Fruit fly (Drosophila melanogaster): ENCODE measurements around the gene CG42655.

CG42655 gene

DNA sequence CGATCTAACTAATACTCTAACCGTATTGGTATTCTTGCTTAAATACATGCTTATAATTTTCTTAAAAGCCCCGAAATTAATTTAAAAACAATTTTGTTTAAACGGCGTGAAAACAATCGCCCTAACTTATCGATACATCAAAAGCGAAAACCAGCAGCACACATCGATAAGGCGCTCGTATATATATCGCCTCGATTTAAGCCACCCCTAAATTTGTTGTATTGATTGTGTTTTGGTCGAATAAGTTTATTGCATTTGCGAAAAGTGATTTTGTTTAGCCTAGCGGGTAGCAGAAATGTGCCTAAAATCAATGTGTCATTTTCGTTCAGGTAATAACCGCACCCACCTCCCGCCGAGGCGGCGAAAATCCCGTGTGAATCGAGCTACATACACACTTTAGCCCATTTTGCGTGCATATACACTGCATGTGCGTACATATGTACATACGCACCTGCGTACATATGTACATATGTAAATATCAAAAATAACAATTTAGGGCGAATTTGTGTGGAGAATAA, 38.3 kb upstream of the CG42655 start, which contains the start of the genes CG7646 and Nca (continued):
- peak; percentile 50 for TF ChIP-seq nerfin-1 (tag; optimal IDR thresholded peaks at IDR 0.05)
- no peak for TF ChIP-seq CG9437 (GFP tag; optimal IDR thresholded peaks at IDR 0.05)
- no peak for TF ChIP-seq Ravus (GFP tag; IDR thresholded peaks at IDR 0.05)
- TF ChIP-seq HHEX (GFP tag; optimal IDR thresholded peaks at IDR 0.05) = no peak
- peak; percentile 82 for TF ChIP-seq CG3995 (GFP tag; optimal IDR thresholded peaks at IDR 0.05)
- no peak for TF ChIP-seq wdn (GFP tag; IDR thresholded peaks at IDR 0.05)
- peak; percentile 89 for TF ChIP-seq mld (GFP tag; IDR thresholded peaks at IDR 0.05; ENCODE audit: partially characterized antibody)
- no peak for TF ChIP-seq CG18262 (tag; optimal IDR thresholded peaks at IDR 0.05)
- peak; percentile 87 for TF ChIP-seq CG34224 (GFP tag; IDR thresholded peaks at IDR 0.05; ENCODE audit: partially characterized antibody)
- TF ChIP-seq lov (optimal IDR thresholded peaks at IDR 0.05) = no peak
- no peak for TF ChIP-seq lov (GFP tag; IDR thresholded peaks at IDR 0.05)
- peak; percentile 80 for TF ChIP-seq kni (GFP tag; optimal IDR thresholded peaks at IDR 0.05)
- TF ChIP-seq CG32767 (GFP tag; IDR thresholded peaks at IDR 0.05) = peak; percentile 78
- TF ChIP-seq sna (GFP tag; IDR thresholded peaks at IDR 0.05; ENCODE audit: partially characterized antibody) = peak; percentile 85
- TF ChIP-seq repo (GFP tag; optimal IDR thresholded peaks at IDR 0.05) = no peak
- peak in 1 of 2 experiments; percentile 91 for TF ChIP-seq insv (GFP tag; optimal IDR thresholded peaks at IDR 0.05)
- TF ChIP-seq Myb (GFP tag; optimal IDR thresholded peaks at IDR 0.05) = peak; percentile 92
- no peak for TF ChIP-seq cato (GFP tag; optimal IDR thresholded peaks at IDR 0.05; ENCODE audit: borderline replicate concordance)
- peak; percentile 20 for TF ChIP-seq CG17829 (tag; optimal IDR thresholded peaks at IDR 0.05)
- TF ChIP-seq vnd (GFP tag; IDR thresholded peaks at IDR 0.05; ENCODE audit: partially characterized antibody) = peak; percentile 90
- TF ChIP-seq sens (GFP tag) = peak; percentile 86
- peak; percentile 60 for TF ChIP-seq MBD-R2 (GFP tag; IDR thresholded peaks at IDR 0.05)
- TF ChIP-seq Oli (tag; optimal IDR thresholded peaks at IDR 0.05) = no peak
- TF ChIP-seq CG12659 (GFP tag; optimal IDR thresholded peaks at IDR 0.05) = peak; percentile 50
- peak; percentile 12 for TF ChIP-seq CG13424 (tag; optimal IDR thresholded peaks at IDR 0.05)
- no peak for TF ChIP-seq Xrp1 (GFP tag; IDR thresholded peaks at IDR 0.05)
- no peak for TF ChIP-seq CG32772 (GFP tag; IDR thresholded peaks at IDR 0.05)
- TF ChIP-seq Asciz (GFP tag; optimal IDR thresholded peaks at IDR 0.05) = no peak
- no peak for TF ChIP-seq Doc2 (GFP tag; IDR thresholded peaks at IDR 0.05)
- no peak for TF ChIP-seq vvl (GFP tag; IDR thresholded peaks at IDR 0.05)
- no peak for TF ChIP-seq pnt (GFP tag; optimal IDR thresholded peaks at IDR 0.05)
- peak; percentile 89 for TF ChIP-seq MESR4 (GFP tag; optimal IDR thresholded peaks at IDR 0.05)
- peak; percentile 17 for TF ChIP-seq CG2712 (tag; optimal IDR thresholded peaks at IDR 0.05)
- peak; percentile 85 for TF ChIP-seq CG42726 (GFP tag; IDR thresholded peaks at IDR 0.05; ENCODE audit: partially characterized antibody)
- peak; percentile 13 for TF ChIP-seq phol (tag; optimal IDR thresholded peaks at IDR 0.05)
- TF ChIP-seq ranshi (GFP tag; IDR thresholded peaks at IDR 0.05) = peak; percentile 78; the same call in 1 of the 2 replicates
- TF ChIP-seq Ets65A (GFP tag) = peak; percentile 86
- no peak; the same call in 2 of the 3 replicates for TF ChIP-seq CG11093 (GFP tag; IDR thresholded peaks at IDR 0.05)
- peak; percentile 50 for TF ChIP-seq CG8924 (tag; optimal IDR thresholded peaks at IDR 0.05)
- peak; percentile 85 for TF ChIP-seq unc-4 (GFP tag; IDR thresholded peaks at IDR 0.05; ENCODE audit: partially characterized antibody)
- TF ChIP-seq Hr51 (GFP tag; optimal IDR thresholded peaks at IDR 0.05) = peak in 1 of 2 experiments; percentile 4
- peak; percentile 86 for TF ChIP-seq Doc3 (GFP tag; IDR thresholded peaks at IDR 0.05; ENCODE audit: partially characterized antibody)
- peak; percentile 65 for TF ChIP-seq CG4617 (GFP tag; optimal IDR thresholded peaks at IDR 0.05; ENCODE audit: borderline replicate concordance)
- no peak for TF ChIP-seq chm (GFP tag; IDR thresholded peaks at IDR 0.05)
- TF ChIP-seq dati (GFP tag; IDR thresholded peaks at IDR 0.05) = no peak
- TF ChIP-seq Poxn (GFP tag; IDR thresholded peaks at IDR 0.05) = no peak
- TF ChIP-seq CG11456 (GFP tag; IDR thresholded peaks at IDR 0.05) = no peak
- TF ChIP-seq CG4328 (GFP tag; optimal IDR thresholded peaks at IDR 0.05) = peak; percentile 66
- TF ChIP-seq nmo (GFP tag; optimal IDR thresholded peaks at IDR 0.05) = peak; percentile 37
- TF ChIP-seq row (GFP tag; IDR thresholded peaks at IDR 0.05) = peak; percentile 50; the same call in 1 of the 3 replicates
